Worm (Caenorhabditis elegans): ENCODE measurements around the gene F55H2.7.

The F55H2.7 gene

DNA sequence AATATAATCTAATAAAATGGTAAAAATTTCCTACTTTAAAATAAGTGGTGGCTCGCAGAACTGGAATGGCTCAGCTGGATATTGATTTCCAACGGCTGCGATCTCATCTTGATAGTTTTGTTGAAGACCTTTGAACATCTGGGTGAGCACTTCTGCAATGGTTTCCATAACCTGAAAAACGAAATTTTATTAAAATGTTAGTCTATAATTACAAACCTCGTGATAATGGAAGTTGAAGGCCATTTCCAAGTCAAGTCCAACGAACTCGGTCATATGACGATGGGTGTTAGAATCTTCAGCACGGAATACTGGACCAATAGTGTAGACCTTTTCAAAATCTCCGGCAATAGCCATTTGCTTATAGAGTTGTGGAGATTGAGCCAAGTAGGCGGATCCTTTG, 26.2 kb downstream of the F55H2.7 start:
- TF ChIP-seq unc-62 (GFP tag; optimal IDR thresholded peaks at IDR 0.05) = no peak

DNA sequence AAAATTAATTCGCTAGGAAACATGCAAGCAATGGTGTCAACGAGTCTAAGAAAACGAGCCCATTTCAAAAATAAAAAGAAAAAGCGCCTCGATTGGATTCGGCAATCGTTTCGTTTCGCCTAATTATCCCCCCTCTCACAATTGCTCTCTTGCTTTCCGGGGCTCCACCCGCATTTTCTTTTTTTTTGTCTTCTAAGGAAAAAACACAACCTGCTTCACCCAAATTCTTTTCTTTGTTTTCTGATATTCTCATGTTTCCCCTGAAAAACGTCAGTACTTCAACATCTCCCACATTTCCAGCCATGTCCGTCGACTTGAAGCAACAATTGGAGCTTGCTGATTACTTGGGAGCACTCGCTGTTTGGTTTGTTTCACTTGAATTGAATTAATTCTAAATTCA, 27.6 kb downstream of the F55H2.7 start, which contains the start of gene nlp-36:
Gene nlp-36 (plus strand): TSS at position 301 of the 400 bp plus-strand sequence.
- no peak for TF ChIP-seq unc-62 (GFP tag; optimal IDR thresholded peaks at IDR 0.05)

- no peak for TF ChIP-seq unc-62 (GFP tag; optimal IDR thresholded peaks at IDR 0.05)
Observed at ce11 chrIII:9488027-9488426, 28.0 kb downstream of the F55H2.7 start.

DNA sequence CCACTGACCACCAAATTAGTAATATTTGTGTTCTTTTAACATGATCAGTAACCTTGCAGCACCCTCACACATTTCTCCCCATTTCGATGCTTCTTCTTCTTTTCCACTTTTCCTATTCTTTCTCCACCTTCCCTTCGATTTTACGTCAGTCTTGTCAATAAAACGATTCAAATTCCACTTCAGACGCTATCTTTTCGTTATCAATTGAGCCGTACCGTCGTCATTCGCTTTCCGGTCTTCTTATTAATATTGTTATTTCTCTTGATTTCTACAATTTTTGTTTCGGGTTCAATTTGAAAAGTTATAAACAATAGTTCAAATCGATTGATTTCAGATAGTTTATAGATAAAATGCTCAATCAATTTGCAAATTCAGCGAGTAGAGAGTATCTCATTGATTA, 28.6 kb downstream of the F55H2.7 start:
- TF ChIP-seq unc-62 (GFP tag; optimal IDR thresholded peaks at IDR 0.05) = no peak

DNA sequence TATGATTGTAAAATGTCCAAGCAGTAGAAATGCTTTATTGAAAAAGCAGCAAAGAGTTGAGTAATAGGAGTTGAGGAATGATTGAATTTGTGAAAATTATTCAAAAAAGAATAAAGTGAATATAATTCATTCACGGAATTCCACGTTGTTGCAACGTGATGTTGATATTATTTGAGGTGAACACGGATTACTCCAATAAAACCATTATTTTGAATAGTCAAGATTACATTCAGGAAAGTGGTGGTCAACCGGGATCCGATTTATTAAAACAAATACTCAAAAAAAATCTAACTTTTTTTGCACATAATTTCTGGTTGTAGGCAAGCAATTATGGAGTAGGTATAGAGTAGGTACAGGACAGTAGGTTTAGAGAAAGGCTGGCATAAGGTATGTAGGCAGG, 30.7 kb downstream of the F55H2.7 start, which contains the start of gene bre-3:
Gene bre-3 (minus strand): TSS at position 101 of the 400 bp plus-strand sequence.
- no peak for TF ChIP-seq unc-62 (GFP tag; optimal IDR thresholded peaks at IDR 0.05)

DNA sequence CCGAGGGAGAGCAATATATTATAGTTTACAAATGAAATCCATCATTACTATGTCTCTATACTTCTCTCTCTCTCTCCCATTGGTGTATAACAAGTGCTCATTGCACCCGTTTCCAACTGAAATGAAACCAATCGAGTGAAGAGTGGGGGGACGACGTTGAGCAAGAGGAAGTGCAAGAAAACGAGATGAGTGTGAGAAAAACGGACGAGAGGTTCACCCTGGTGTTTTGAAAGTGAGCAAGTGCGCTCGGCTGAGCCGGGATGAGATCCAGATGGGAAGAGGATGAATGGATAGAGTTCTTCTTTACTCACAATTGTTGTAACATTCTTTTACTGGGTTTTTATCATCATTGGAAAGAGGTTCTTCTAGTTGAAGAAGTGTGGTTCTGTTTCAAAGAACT, 32.3 kb downstream of the F55H2.7 start:
- no peak for TF ChIP-seq unc-62 (GFP tag; optimal IDR thresholded peaks at IDR 0.05)

DNA sequence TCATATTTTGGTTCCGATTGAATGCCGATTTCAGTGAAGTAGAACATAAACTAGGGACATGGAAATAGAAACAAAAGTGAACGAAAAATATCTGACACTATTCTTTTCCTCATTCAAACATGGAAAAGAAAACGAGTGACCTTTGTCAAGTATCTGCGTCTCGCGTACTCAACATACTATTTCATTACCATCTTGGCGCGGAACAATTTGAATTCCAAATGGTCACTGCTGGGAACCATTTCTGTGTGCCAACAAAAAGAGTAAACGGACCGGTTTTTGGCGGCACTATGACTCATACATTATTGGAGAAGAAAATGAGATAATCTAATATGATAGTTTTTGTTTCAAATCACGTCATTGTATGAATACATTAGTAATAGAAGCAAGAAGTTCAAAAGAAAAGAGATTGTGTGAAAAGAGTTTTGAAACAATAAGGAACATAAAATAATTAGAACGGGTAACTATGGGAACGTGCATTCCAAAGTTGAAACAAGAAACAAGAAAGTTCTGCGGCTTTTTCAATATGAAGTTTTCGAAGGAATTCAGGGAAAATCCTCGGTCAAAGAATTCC, 33.5 kb downstream of the F55H2.7 start:
- TF ChIP-seq unc-62 (GFP tag; optimal IDR thresholded peaks at IDR 0.05) = no peak

DNA sequence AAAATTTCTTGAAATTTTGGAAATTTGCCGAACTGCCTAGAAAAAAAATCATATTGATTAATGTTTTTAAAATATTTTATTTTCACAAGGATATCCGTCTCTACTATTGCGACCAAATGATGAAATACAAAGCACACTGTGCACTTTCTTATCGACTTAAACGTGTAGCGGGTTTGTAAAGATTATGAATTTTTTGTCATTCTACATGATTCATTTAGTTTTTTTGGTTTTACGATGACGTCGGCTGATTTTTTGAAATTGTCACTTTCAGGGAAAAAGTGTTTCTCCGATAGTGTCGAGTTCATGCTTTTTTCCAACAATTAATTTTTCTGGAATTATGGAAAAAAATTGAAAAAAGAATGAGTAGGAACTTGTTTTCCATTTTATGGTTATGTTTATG, 39.5 kb downstream of the F55H2.7 start:
- no peak for TF ChIP-seq unc-62 (GFP tag; optimal IDR thresholded peaks at IDR 0.05)

DNA sequence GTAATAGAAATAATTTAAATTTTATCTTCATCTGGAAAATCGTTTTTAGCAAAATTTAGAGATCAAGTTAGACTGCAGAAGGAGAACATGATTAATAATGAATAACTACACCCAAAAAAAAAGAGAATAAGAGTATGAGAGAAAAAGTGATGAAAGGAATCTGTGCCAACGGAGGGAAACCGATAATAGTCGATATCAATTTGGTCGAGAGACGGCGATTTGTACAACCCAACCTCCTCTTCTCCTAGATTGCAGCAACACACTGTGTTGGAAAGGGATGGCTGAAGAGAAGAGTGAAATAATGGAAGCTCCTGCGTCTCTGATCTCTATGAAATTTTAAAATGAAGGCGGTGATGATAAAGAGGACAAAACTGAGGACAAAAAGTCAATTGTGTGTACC, 41.5 kb downstream of the F55H2.7 start:
- TF ChIP-seq unc-62 (GFP tag; optimal IDR thresholded peaks at IDR 0.05) = no peak

DNA sequence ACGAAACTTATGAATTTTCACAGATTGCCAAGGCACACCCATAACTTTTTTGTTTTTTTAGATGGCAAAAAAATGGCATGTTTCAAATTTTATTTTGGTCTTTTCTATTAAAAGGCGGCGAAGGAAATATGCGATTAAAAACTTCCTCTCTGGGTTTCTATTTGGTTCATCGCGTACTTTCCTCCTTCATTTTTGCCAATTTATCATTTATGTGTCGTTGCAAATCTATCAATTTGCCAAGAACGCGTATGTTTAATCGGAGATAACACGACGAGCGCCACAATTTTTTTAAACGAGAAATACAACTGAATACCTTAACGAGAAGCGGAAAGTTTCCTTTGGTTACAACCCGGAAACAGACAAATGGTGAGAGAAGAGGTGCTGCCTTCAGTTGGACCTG, 43.6 kb downstream of the F55H2.7 start:
- TF ChIP-seq unc-62 (GFP tag; optimal IDR thresholded peaks at IDR 0.05) = no peak

- TF ChIP-seq unc-62 (GFP tag; optimal IDR thresholded peaks at IDR 0.05) = no peak
Observed at ce11 chrIII:9471996-9472395, 44.1 kb downstream of the F55H2.7 start.

DNA sequence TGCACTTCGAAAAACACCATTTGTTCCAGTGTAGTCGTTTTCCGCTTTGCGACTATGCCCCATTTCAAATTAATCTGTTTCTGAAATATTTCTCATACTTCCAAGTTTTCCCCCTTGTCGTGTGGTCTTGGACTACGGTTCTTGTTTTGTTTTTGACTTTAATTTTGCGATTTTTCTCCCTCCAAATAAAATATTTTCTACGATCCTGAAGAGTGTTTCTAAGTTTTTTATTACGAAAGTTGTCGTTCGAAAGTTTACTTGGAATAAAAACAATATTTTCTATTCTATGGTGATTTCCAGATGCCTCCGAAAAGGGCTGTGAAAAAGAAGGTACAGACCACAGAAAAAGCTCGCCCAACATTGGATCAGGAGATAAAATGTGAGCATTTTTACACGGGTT, 48.2 kb downstream of the F55H2.7 start, which contains the start of gene tag-342:
Gene tag-342 (plus strand): TSS at position 301 of the 400 bp plus-strand sequence.
- no peak for TF ChIP-seq unc-62 (GFP tag; optimal IDR thresholded peaks at IDR 0.05)

ce11 chrIII:9467095-9467494, 49.0 kb downstream of the F55H2.7 start, which contains the start of gene baf-1:
baf-1 (plus strand) TSS chrIII:9467464.
- no peak for TF ChIP-seq unc-62 (GFP tag; optimal IDR thresholded peaks at IDR 0.05)

ce11 chrIII:9465865-9466264, 50.2 kb downstream of the F55H2.7 start, which contains the start of gene B0464.6:
B0464.6 (minus strand) TSS chrIII:9465965.
- no peak for TF ChIP-seq unc-62 (GFP tag; optimal IDR thresholded peaks at IDR 0.05)

ce11 chrIII:9465424-9465823, 50.6 kb downstream of the F55H2.7 start, which contains the start of gene B0464.9:
B0464.9 (plus strand) TSS chrIII:9465767.
- no peak for TF ChIP-seq unc-62 (GFP tag; optimal IDR thresholded peaks at IDR 0.05)

Measured in whole organism, dauer.